Fruit fly (Drosophila melanogaster): ENCODE data around the gene Gs2.

DNA sequence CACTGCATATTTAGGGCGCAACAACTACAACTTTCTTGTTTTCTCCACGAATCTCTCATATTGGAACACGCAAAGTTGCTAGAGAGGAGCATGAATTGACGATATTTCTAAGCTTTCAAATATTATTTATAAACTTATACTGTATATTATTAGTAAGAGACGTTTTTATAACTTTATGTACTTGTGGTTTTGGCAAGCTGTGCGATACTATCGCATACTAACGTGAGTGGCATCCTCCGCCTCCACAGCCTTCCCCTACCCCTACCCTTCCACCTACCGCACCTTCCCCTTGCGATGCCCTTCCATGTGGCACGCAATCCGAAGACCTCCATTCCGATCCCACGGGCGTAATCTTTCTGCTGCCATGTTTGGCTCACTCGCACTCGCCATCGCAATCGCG, 45.7 kb downstream of the Gs2 start:
- TF ChIP-seq CG7045 (GFP tag; optimal IDR thresholded peaks at IDR 0.05) (no peak), Clk (GFP tag; optimal IDR thresholded peaks at IDR 0.05) (no peak), Crg-1 (GFP tag; optimal IDR thresholded peaks at IDR 0.05) (no peak), pad (GFP tag; optimal IDR thresholded peaks at IDR 0.05) (no peak), cic (GFP tag; optimal IDR thresholded peaks at IDR 0.05) (no peak), CG7101 (tag; optimal IDR thresholded peaks at IDR 0.05) (no peak), Hr96 (GFP tag; optimal IDR thresholded peaks at IDR 0.05) (no peak), CG5204 (GFP tag; optimal IDR thresholded peaks at IDR 0.05) (no peak), Mnt (GFP tag; optimal IDR thresholded peaks at IDR 0.05) (no peak), CG33017 (tag; optimal IDR thresholded peaks at IDR 0.05) (no peak), cnc (optimal IDR thresholded peaks at IDR 0.05) (no peak), tj (GFP tag; optimal IDR thresholded peaks at IDR 0.05) (no peak), ovo (GFP tag; optimal IDR thresholded peaks at IDR 0.05) (no peak), kay (GFP tag; ENCODE audit: borderline replicate concordance) (no peak)

Measured in whole organism, adult.